Worm (Caenorhabditis elegans): ENCODE measurements around the gene Y9C9A.16.

DNA sequence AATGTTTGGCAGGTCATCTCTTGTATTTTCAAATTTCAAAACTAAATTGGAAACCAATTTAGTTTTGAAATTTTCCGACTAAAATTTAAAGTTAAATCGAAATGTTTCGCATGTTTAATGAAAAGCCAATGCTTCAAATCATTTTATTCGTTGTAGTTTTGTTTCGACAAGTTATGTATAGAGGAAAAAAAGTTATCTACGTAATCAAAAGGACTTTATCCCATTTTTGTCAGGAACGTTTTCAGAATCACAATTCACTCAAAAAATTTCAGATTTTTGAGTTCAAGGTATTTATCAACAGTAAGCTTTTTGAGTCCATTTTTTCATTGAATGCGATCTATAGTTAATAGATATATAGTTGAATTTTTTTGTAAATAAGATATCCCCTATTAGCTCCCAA, 37.3 kb downstream of the Y9C9A.16 start, which contains the start of gene str-168:
- TF ChIP-seq unc-62 (GFP tag; optimal IDR thresholded peaks at IDR 0.05): no peak
- TF ChIP-seq somi-1 (GFP tag; optimal IDR thresholded peaks at IDR 0.05): no peak
- no peak for TF ChIP-seq attf-3 (GFP tag; conservative IDR thresholded peaks at IDR 0.05)
- no peak for TF ChIP-seq B0261.1 (tag; optimal IDR thresholded peaks at IDR 0.05)
- no peak for TF ChIP-seq madf-8 (GFP tag; conservative IDR thresholded peaks at IDR 0.05)
- no peak for TF ChIP-seq aptf-2 (GFP tag; conservative IDR thresholded peaks at IDR 0.05)
- no peak for TF ChIP-seq F39B2.1 (GFP tag; IDR thresholded peaks at IDR 0.05)
- no peak for TF ChIP-seq lir-1 (GFP tag; conservative IDR thresholded peaks at IDR 0.05)
- TF ChIP-seq snpc-1.1 (tag; optimal IDR thresholded peaks at IDR 0.05; ENCODE audit: insufficient read depth): no peak
- no peak for TF ChIP-seq hrde-1 (tag; optimal IDR thresholded peaks at IDR 0.05; ENCODE audit: borderline replicate concordance)
- no peak for TF ChIP-seq ceh-27 (GFP tag; optimal IDR thresholded peaks at IDR 0.05)
- TF ChIP-seq mxl-1 (tag; optimal IDR thresholded peaks at IDR 0.05): no peak

Measured in whole organism, young adult.